Worm (Caenorhabditis elegans): ENCODE results near the gene rabr-3.

- TF ChIP-seq tbx-7 (tag; optimal IDR thresholded peaks at IDR 0.05) = no peak
- TF ChIP-seq ceh-19 (GFP tag; optimal IDR thresholded peaks at IDR 0.05) = no peak
- TF ChIP-seq ceh-14 (tag; optimal IDR thresholded peaks at IDR 0.05) = no peak
- no peak for TF ChIP-seq ceh-24 (tag; optimal IDR thresholded peaks at IDR 0.05)
- TF ChIP-seq elt-2 (tag; optimal IDR thresholded peaks at IDR 0.05) = no peak
- no peak for TF ChIP-seq C08G9.2 (tag; optimal IDR thresholded peaks at IDR 0.05)
- no peak for TF ChIP-seq ceh-48 (tag; optimal IDR thresholded peaks at IDR 0.05)
- no peak for TF ChIP-seq ztf-16 (tag; optimal IDR thresholded peaks at IDR 0.05)
Observed at ce11 chrV:16211713-16212112, 16.2 kb downstream of the rabr-3 start.

All from whole organism, late embryonic.